Fruit fly (Drosophila melanogaster) whole organism, wandering third instar larva: Measurements from ENCODE around the gene Scox.

Experiments
- Abd-B ChIP-seq: fragments of >200 bp; optimal IDR thresholded peaks from 2 replicates; lab custom pipeline; 2017; ENCODE audit warnings: missing biosample characterization, missing genetic modification characterization
- CG9705 ChIP-seq: fragments of 200-800 bp; sonication (Bioruptor generic); optimal IDR thresholded peaks from 2 replicates; lab custom pipeline; 2018; ENCODE audit warnings: missing biosample characterization, mild to moderate bottlenecking, missing genetic modification characterization
- CrebA ChIP-seq: fragments of 200-800 bp; sonication (Bioruptor generic); optimal IDR thresholded peaks from 2 replicates; lab custom pipeline; 2016; ENCODE audit warnings: missing biosample characterization, mild to moderate bottlenecking, missing genetic modification characterization, borderline replicate concordance
- Dfd ChIP-seq: fragments of >200 bp; optimal IDR thresholded peaks from 2 replicates; lab custom pipeline; 2017; ENCODE audit warnings: missing biosample characterization, missing genetic modification characterization
- Dif ChIP-seq: fragments of 200-275, 200-300 bp; sonication (Bioruptor generic); optimal IDR thresholded peaks from 2 replicates; lab custom pipeline; 2018; ENCODE audit warnings: missing biosample characterization, missing genetic modification characterization; ENCODE audit not compliant: partially characterized antibody
- HLH106 ChIP-seq: fragments of 200-800 bp; optimal IDR thresholded peaks from 3 replicates; lab custom pipeline; 2019; ENCODE audit warnings: missing biosample characterization, mild to moderate bottlenecking, missing genetic modification characterization, moderate library complexity
- Hnf4 ChIP-seq: fragments of 200-800 bp; sonication (Bioruptor generic); optimal IDR thresholded peaks from 2 replicates; lab custom pipeline; 2016; ENCODE audit warnings: missing biosample characterization, mild to moderate bottlenecking, missing genetic modification characterization
- Hr78 ChIP-seq: fragments of >200 bp; optimal IDR thresholded peaks from 2 replicates; lab custom pipeline; 2017; ENCODE audit warnings: missing biosample characterization, missing genetic modification characterization
- Hr83 ChIP-seq: fragments of 200-300 bp; sonication (Bioruptor generic); optimal IDR thresholded peaks from 2 replicates; lab custom pipeline; 2016; ENCODE audit warnings: missing biosample characterization, mild to moderate bottlenecking, missing genetic modification characterization, moderate library complexity; ENCODE audit not compliant: poor library complexity, severe bottlenecking
- Jra ChIP-seq: sonication (Bioruptor generic); optimal IDR thresholded peaks from 2 replicates; lab custom pipeline; 2016; ENCODE audit warnings: missing biosample characterization, missing genetic modification characterization
- Myc ChIP-seq: fragments of >200 bp; optimal IDR thresholded peaks from 2 replicates; lab custom pipeline; 2017
- N ChIP-seq: fragments of >200 bp; optimal IDR thresholded peaks from 2 replicates; lab custom pipeline; 2018; ENCODE audit warnings: missing biosample characterization, missing external identifiers, missing genetic modification characterization
- OdsH ChIP-seq: fragments of 200-800 bp; sonication (Bioruptor generic); optimal IDR thresholded peaks from 2 replicates; lab custom pipeline; 2016; ENCODE audit warnings: missing biosample characterization, mild to moderate bottlenecking, missing genetic modification characterization
- Sp1 ChIP-seq: fragments of 200-800 bp; sonication (Bioruptor generic); optimal IDR thresholded peaks from 3 replicates; lab custom pipeline; 2019; ENCODE audit warnings: missing biosample characterization, mild to moderate bottlenecking, missing genetic modification characterization, moderate library complexity
- brk ChIP-seq: fragments of 200-800 bp; sonication (Bioruptor generic); optimal IDR thresholded peaks from 2 replicates; lab custom pipeline; 2016; ENCODE audit warnings: missing biosample characterization, mild to moderate bottlenecking, missing genetic modification characterization
- dl ChIP-seq, 2 experiments: fragments of 175-275, 200-275 bp in 1 of 2; fragments of 200-275 bp in 1 of 2; sonication (Bioruptor generic); optimal IDR thresholded peaks; lab custom pipeline; 2018; ENCODE audit warnings: mild to moderate bottlenecking in 2 of 2, missing biosample characterization in 2 of 2, missing genetic modification characterization in 2 of 2, moderate library complexity in 2 of 2; ENCODE audit not compliant: partially characterized antibody in 2 of 2, insufficient read depth in 1 of 2
- dmrt93B ChIP-seq: fragments of 200-800 bp; sonication (Bioruptor generic); optimal IDR thresholded peaks from 2 replicates; lab custom pipeline; 2018; ENCODE audit warnings: missing biosample characterization, mild to moderate bottlenecking, missing genetic modification characterization
- dsf ChIP-seq: sonication (Bioruptor generic); optimal IDR thresholded peaks from 2 replicates; lab custom pipeline; 2016; ENCODE audit warnings: missing biosample characterization, missing genetic modification characterization, borderline replicate concordance
- ey ChIP-seq: fragments of 200-800 bp; sonication (Bioruptor generic); optimal IDR thresholded peaks from 2 replicates; lab custom pipeline; 2016; ENCODE audit warnings: missing biosample characterization, missing genetic modification characterization
- foxo ChIP-seq, 2 experiments: fragments of 200-800 bp; sonication (Bioruptor generic); optimal IDR thresholded peaks; 2 replicates in 1 of 2; 3 replicates in 1 of 2; lab custom pipeline; 2016 to 2017; ENCODE audit warnings: missing biosample characterization in 2 of 2, missing genetic modification characterization in 2 of 2
- fru ChIP-seq: fragments of 200-800 bp; sonication (Bioruptor generic); optimal IDR thresholded peaks from 3 replicates; lab custom pipeline; 2016; ENCODE audit warnings: missing biosample characterization, mild to moderate bottlenecking, missing genetic modification characterization
- h ChIP-seq: fragments of 200-800 bp; sonication (Bioruptor generic); optimal IDR thresholded peaks from 3 replicates; lab custom pipeline; 2016; ENCODE audit warnings: missing biosample characterization, mild to moderate bottlenecking, missing genetic modification characterization
- jim ChIP-seq: fragments of 175-275, 200-325 bp; sonication (Bioruptor generic); optimal IDR thresholded peaks from 2 replicates; lab custom pipeline; 2016; ENCODE audit warnings: missing biosample characterization, mild to moderate bottlenecking, missing genetic modification characterization
- lola ChIP-seq: fragments of >200 bp; optimal IDR thresholded peaks from 2 replicates; lab custom pipeline; 2017; ENCODE audit warnings: missing biosample characterization, missing genetic modification characterization
- psq ChIP-seq: fragments of 200-800 bp; sonication (Bioruptor generic); optimal IDR thresholded peaks from 3 replicates; lab custom pipeline; 2017; ENCODE audit warnings: missing biosample characterization, mild to moderate bottlenecking, missing genetic modification characterization, moderate library complexity
- rgr ChIP-seq: fragments of 200-800 bp; sonication (Bioruptor generic); optimal IDR thresholded peaks from 3 replicates; lab custom pipeline; 2016; ENCODE audit warnings: missing biosample characterization, mild to moderate bottlenecking, missing genetic modification characterization
- sv ChIP-seq: fragments of 200-800 bp; sonication (Bioruptor generic); optimal IDR thresholded peaks from 3 replicates; lab custom pipeline; 2016; ENCODE audit warnings: missing biosample characterization, missing genetic modification characterization

Scox gene

DNA sequence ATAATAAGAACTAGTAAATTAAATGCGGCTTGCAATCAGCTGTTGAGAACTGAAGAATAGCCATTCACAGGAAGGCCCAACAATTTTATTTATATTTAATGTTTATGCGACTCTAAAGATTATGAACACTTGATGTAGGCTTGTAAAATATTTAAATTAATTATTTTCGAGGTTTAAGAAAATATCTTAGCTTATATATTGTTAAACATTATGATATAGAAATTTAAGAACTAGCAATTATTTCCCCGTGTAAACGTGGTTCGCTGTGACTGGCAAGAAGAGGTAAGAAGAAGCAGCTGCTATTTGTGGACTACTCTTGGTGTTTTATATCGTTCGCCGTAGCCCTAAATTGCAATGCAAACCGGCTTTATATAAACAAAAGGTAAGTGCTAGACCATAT lies 23.4 kb downstream of the Scox start, which contains the start of the genes mRpL24 and betaggt-I (continued):
- no peak for TF ChIP-seq Dif (GFP tag; lab: Kevin White, UChicago)
- TF ChIP-seq brk = peak; percentile 96
- no peak for TF ChIP-seq jim

DNA sequence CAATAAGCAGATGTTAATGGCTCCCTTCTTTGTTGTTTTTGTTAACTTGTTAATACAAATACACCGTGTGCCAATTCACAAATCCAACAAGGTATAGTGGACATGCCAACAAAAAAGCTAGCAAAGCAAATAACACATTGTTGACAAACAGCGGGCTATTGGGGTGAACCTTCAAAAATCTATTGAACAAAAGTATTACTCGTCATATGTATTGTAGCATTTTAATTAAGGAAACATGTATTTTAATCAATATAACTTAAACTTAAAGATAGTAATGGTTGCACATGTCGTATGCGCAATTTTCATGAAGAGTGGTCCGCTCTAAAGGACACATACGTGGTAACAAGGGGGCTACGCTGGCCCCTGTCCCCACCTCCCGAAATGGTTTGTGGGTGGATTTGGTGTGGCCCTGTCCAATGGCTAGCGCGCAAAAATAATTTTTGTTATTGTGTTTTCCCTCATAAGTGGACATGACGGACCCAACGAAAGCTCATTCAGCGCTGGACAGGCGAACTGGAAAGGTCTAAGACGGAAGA lies 26.4 kb downstream of the Scox start, which contains the start of gene synr:
Gene synr, plus strand, starts transcription at position 486 of the 536 bp plus-strand sequence.
- TF ChIP-seq HLH106 (tag; lab: Kevin White, UChicago) (no peak), Hr83 (GFP tag; lab: Kevin White, UChicago) (no peak), jim (no peak)

DNA sequence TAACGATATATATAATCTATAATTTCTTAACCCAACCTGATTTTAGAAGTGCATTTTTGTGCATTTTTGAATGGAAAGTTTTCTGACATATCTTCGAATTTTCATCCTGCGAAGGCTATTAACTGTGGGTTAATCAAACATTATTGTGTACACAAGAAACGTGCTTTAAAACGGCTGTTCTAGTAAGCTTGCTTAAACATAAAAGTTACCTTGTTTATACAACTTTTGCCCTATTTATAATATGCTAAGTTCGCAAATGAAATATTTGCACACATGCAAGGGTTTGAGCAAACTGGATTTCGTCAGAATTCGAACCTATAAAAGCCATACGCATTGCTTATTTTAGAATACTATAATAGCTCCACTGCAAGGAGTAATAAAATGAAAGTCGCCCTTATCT lies 31.7 kb downstream of the Scox start, which contains the start of gene Sgs1:
Gene Sgs1, plus strand, starts transcription at position 350 of the 400 bp plus-strand sequence.
- TF ChIP-seq jim (peak; percentile 5), psq (GFP tag; lab: Kevin White, UChicago) (peak; percentile 15), rgr (GFP tag; lab: Kevin White, UChicago) (peak; percentile 65), Hr78 (GFP tag; lab: Kevin White, UChicago) (no peak), CrebA (GFP tag; lab: Kevin White, UChicago) (peak; percentile 2), OdsH (GFP tag; lab: Kevin White, UChicago) (peak; percentile 48), fru (GFP tag; lab: Kevin White, UChicago) (peak; percentile 57), brk (peak; percentile 70), Jra (GFP tag; lab: Kevin White, UChicago) (no peak), dl (GFP tag; optimal IDR thresholded peaks at IDR 0.05; lab: Kevin White, UChicago; ENCODE audit: insufficient read depth in 1 of 2, partially characterized antibody in 2 of 2) (no peak), Hr83 (GFP tag; lab: Kevin White, UChicago) (peak; percentile 95), Hnf4 (GFP tag; lab: Kevin White, UChicago) (peak; percentile 28), foxo (GFP tag; optimal IDR thresholded peaks at IDR 0.05; lab: Kevin White, UChicago) (peak in 1 of 2 experiments; percentile 8), Sp1 (peak; percentile 22), Dfd (GFP tag; lab: Kevin White, UChicago) (no peak), h (GFP tag; lab: Kevin White, UChicago) (peak; percentile 80)

DNA sequence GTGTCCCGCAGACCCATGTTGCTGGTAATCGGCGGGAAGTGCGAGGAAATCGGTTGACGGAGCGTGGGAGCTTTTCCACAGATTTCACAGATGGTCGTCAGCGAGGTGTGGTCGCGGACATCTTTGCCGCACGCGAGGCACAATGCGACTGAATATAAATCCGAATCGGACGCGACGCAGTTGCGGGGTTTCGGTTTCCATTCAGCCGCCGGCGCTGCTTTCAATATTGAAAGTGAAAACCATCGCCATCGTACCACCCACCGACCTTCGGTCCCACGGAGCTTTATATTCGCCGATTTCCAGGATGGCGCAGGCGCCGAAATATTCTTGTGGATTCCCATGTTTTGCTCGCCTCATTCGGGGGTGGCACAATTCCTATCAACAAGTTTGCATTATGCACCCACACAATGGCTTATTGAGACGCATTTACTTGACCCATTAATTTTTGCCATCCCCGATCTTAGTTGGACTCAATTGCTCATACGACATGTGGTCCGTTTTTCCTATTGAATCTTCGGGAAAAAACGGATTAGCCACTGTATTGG lies 32.3 kb downstream of the Scox start, which contains the start of gene hoe2:
Gene hoe2, minus strand, starts transcription at position 126 of the 545 bp plus-strand sequence.
- TF ChIP-seq ey (GFP tag; lab: Kevin White, UChicago) (no peak), N (GFP tag; lab: Kevin White, UChicago) (no peak), Hr78 (GFP tag; lab: Kevin White, UChicago) (no peak), HLH106 (tag; lab: Kevin White, UChicago) (no peak), Hnf4 (GFP tag; lab: Kevin White, UChicago) (no peak), Abd-B (no peak)

DNA sequence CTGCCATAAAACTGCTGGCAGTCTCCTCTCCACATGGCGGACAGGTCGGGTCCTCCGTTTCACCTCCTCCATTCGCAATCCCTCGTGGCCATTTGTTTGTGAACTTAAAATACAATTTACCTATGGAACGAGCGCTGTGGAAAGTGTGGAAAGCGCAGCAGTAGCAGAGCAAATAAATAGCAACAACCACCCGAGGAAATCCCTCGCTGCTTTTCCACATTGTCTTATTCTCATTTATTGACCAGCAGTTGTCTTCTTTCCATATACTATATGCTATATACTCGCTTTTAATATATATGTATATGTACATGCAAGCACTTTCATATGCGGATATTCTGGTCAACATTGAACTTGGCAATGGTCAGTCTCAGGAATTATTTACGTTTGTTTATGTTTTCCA lies 36.5 kb downstream of the Scox start, which contains the start of gene hoe1:
Gene hoe1, minus strand, starts transcription at position 101 of the 400 bp plus-strand sequence.
- TF ChIP-seq dmrt93B (GFP tag; lab: Kevin White, UChicago) = no peak
- no peak for TF ChIP-seq brk
- no peak for TF ChIP-seq psq (GFP tag; lab: Kevin White, UChicago)
- TF ChIP-seq fru (GFP tag; lab: Kevin White, UChicago) = no peak
- TF ChIP-seq OdsH (GFP tag; lab: Kevin White, UChicago) = no peak
- no peak for TF ChIP-seq CG9705 (GFP tag; lab: Kevin White, UChicago)
- TF ChIP-seq sv (GFP tag; lab: Kevin White, UChicago) = no peak
- TF ChIP-seq rgr (GFP tag; lab: Kevin White, UChicago) = no peak
- TF ChIP-seq Myc (lab: Kevin White, UChicago) = no peak
- no peak for TF ChIP-seq dsf (GFP tag; lab: Kevin White, UChicago)
- no peak for TF ChIP-seq CrebA (GFP tag; lab: Kevin White, UChicago)
- no peak for TF ChIP-seq Jra (GFP tag; lab: Kevin White, UChicago)
- TF ChIP-seq lola = no peak
